Fruit fly (Drosophila melanogaster) Kc167 (cell line): ENCODE measurements around the gene eag.

Source experiments
- Myc ChIP-seq: fragments of >200 bp; optimal IDR thresholded peaks from 2 replicates; lab custom pipeline; 2017; ENCODE audit warnings: missing external identifiers
- Sin3A ChIP-seq: fragments of >200 bp; optimal IDR thresholded peaks from 2 replicates; lab custom pipeline; 2018; ENCODE audit warnings: missing external identifiers
- insv ChIP-seq: fragments of >200 bp; optimal IDR thresholded peaks from 3 replicates; lab custom pipeline; 2018; ENCODE audit warnings: missing external identifiers
- psq ChIP-seq: fragments of >200 bp; optimal IDR thresholded peaks from 2 replicates; lab custom pipeline; 2017; ENCODE audit warnings: missing external identifiers
- ttk ChIP-seq: sonication (Bioruptor generic); optimal IDR thresholded peaks from 2 replicates; lab custom pipeline; 2017; ENCODE audit warnings: missing external identifiers

dm6 chrX:15023395-15023794 lies 68.1 kb downstream of the eag start:
- TF ChIP-seq insv = no peak
- no peak for TF ChIP-seq ttk (lab: Kevin White, UChicago)
- TF ChIP-seq psq (lab: Kevin White, UChicago) = no peak
- no peak for TF ChIP-seq Myc (lab: Kevin White, UChicago)
- TF ChIP-seq Sin3A (lab: Kevin White, UChicago) = no peak
